Fruit fly (Drosophila melanogaster): ENCODE data around the gene Tim9a.

The Tim9a gene

dm6 chrX:13396378-13397099 is 11.5 kb downstream of the Tim9a start, which contains the start of gene Bcat (continued):
- TF ChIP-seq sug (tag; optimal IDR thresholded peaks at IDR 0.05) (peak; percentile 18), aop (GFP tag; IDR thresholded peaks at IDR 0.05) (no peak), CG18599 (GFP tag; optimal IDR thresholded peaks at IDR 0.05) (peak; percentile 70), scrt (GFP tag; optimal IDR thresholded peaks at IDR 0.05) (peak; percentile 58), mld (GFP tag; IDR thresholded peaks at IDR 0.05; ENCODE audit: partially characterized antibody) (no peak), Max (GFP tag; optimal IDR thresholded peaks at IDR 0.05) (peak; percentile 42), GATAe (GFP tag; conservative IDR thresholded peaks at IDR 0.05) (peak; percentile 45; the same call in 1 of the 2 replicates), crc (GFP tag; optimal IDR thresholded peaks at IDR 0.05) (peak; percentile 4), CG10267 (tag; optimal IDR thresholded peaks at IDR 0.05) (peak; percentile 60), pnt (GFP tag; optimal IDR thresholded peaks at IDR 0.05) (peak; percentile 22), Hmr (GFP tag; optimal IDR thresholded peaks at IDR 0.05) (peak; percentile 83), danr (GFP tag; IDR thresholded peaks at IDR 0.05) (peak; percentile 38; the same call in 1 of the 2 replicates), CG7556 (GFP tag; optimal IDR thresholded peaks at IDR 0.05) (peak; percentile 91), salm (tag; optimal IDR thresholded peaks at IDR 0.05) (peak; percentile 38), bowl (GFP tag; IDR thresholded peaks at IDR 0.05) (0 out of 2 replicates have a peak, but pooled peaks have one; percentile 8), gsb-n (tag; optimal IDR thresholded peaks at IDR 0.05) (peak; percentile 26), CG11696 (GFP tag; IDR thresholded peaks at IDR 0.05) (no peak), lbe (GFP tag; optimal IDR thresholded peaks at IDR 0.05) (peak; percentile 18), CG7786 (GFP tag; optimal IDR thresholded peaks at IDR 0.05) (peak; percentile 19), BEAF-32 (GFP tag; optimal IDR thresholded peaks at IDR 0.05) (no peak), E2f2 (GFP tag; IDR thresholded peaks at IDR 0.05) (peak; percentile 37; the same call in 1 of the 2 replicates), mam (GFP tag; optimal IDR thresholded peaks at IDR 0.05) (peak; percentile 39), CG3163 (GFP tag; optimal IDR thresholded peaks at IDR 0.05) (peak; percentile 96), gcm (GFP tag; optimal IDR thresholded peaks at IDR 0.05) (peak; percentile 28), D19A (tag; optimal IDR thresholded peaks at IDR 0.05) (peak; percentile 35), Adf1 (GFP tag; IDR thresholded peaks at IDR 0.05) (no peak), D19B (GFP tag; optimal IDR thresholded peaks at IDR 0.05) (peak; percentile 73), CG3407 (GFP tag; optimal IDR thresholded peaks at IDR 0.05) (peak; percentile 45), Dbx (GFP tag; IDR thresholded peaks at IDR 0.05) (peak; percentile 39; the same call in 1 of the 3 replicates), trem (tag; optimal IDR thresholded peaks at IDR 0.05) (peak; percentile 7), CG18619 (GFP tag; optimal IDR thresholded peaks at IDR 0.05) (peak; percentile 86), CG11456 (GFP tag; IDR thresholded peaks at IDR 0.05) (peak; percentile 63; the same call in 1 of the 3 replicates), Hr51 (GFP tag; optimal IDR thresholded peaks at IDR 0.05) (peak in 1 of 2 experiments; percentile 88), insv (GFP tag; optimal IDR thresholded peaks at IDR 0.05) (peak in 1 of 2 experiments; percentile 29), crp (GFP tag; optimal IDR thresholded peaks at IDR 0.05) (peak in 1 of 2 experiments; percentile 10), Jarid2 (GFP tag; optimal IDR thresholded peaks at IDR 0.05) (peak; percentile 53), tup (GFP tag; optimal IDR thresholded peaks at IDR 0.05) (peak; percentile 28), CG4328 (GFP tag; optimal IDR thresholded peaks at IDR 0.05) (peak; percentile 67), ro (GFP tag; IDR thresholded peaks at IDR 0.05) (no peak), CG1602 (GFP tag; optimal IDR thresholded peaks at IDR 0.05) (peak; percentile 53), Neu2 (GFP tag; optimal IDR thresholded peaks at IDR 0.05; ENCODE audit: borderline replicate concordance) (no peak), CG4404 (GFP tag; IDR thresholded peaks at IDR 0.05) (0 out of 2 replicates have a peak, but pooled peaks have one; percentile 25), MBD-R2 (GFP tag; IDR thresholded peaks at IDR 0.05) (0 out of 2 replicates have a peak, but pooled peaks have one; percentile 14), pzg (GFP tag; optimal IDR thresholded peaks at IDR 0.05) (no peak), CG34376 (GFP tag; optimal IDR thresholded peaks at IDR 0.05) (peak; percentile 28), Ssrp (tag; optimal IDR thresholded peaks at IDR 0.05) (peak; percentile 67), CG7372 (GFP tag; IDR thresholded peaks at IDR 0.05) (peak; percentile 54; the same call in 1 of the 2 replicates), Usf (GFP tag; optimal IDR thresholded peaks at IDR 0.05) (peak; percentile 65)
